Worm (Caenorhabditis elegans) whole organism, early embryonic: Measurements from ENCODE around the gene cct-8.

Experiments used
- B0310.2 ChIP-seq: sonication (generic microtip); optimal IDR thresholded peaks from 2 replicates; lab custom pipeline; 2016; ENCODE audit warnings: mild to moderate bottlenecking, missing genetic modification characterization, missing compliant biosample characterization
- aly-1 ChIP-seq: sonication (generic microtip); optimal IDR thresholded peaks from 2 replicates; lab custom pipeline; 2016; ENCODE audit warnings: missing genetic modification characterization, missing compliant biosample characterization
- ama-1 ChIP-seq: fragments of 150-350 bp; optimal IDR thresholded peaks from 2 replicates; lab custom pipeline; 2014
- ceh-13 ChIP-seq: fragments of 200-800 bp; sonication (Bioruptor generic); optimal IDR thresholded peaks from 2 replicates; lab custom pipeline; 2018; ENCODE audit warnings: mild to moderate bottlenecking, missing genetic modification characterization, missing compliant biosample characterization
- ets-7 ChIP-seq: sonication (generic microtip); optimal IDR thresholded peaks from 2 replicates; lab custom pipeline; 2016; ENCODE audit warnings: missing genotype, missing genetic modification characterization, missing compliant biosample characterization
- flt-1 ChIP-seq: fragments of 200-800 bp; sonication (Bioruptor generic); IDR thresholded peaks from 2 replicates; pipeline ENCODE4 v1.3.6; 2022; ENCODE audit warnings: missing genetic modification characterization, missing compliant biosample characterization
- hnd-1 ChIP-seq: sonication (generic microtip); optimal IDR thresholded peaks from 2 replicates; lab custom pipeline; 2016; ENCODE audit warnings: missing genetic modification characterization, missing compliant biosample characterization
- tbx-11 ChIP-seq: fragments of 200-800 bp; sonication (Bioruptor generic); IDR thresholded peaks from 2 replicates; pipeline ENCODE4 v1.3.6; 2022; ENCODE audit warnings: missing genetic modification characterization, missing compliant biosample characterization
- tra-4 ChIP-seq: sonication (generic microtip); optimal IDR thresholded peaks from 2 replicates; lab custom pipeline; 2017; ENCODE audit warnings: missing genetic modification characterization, missing compliant biosample characterization

DNA sequence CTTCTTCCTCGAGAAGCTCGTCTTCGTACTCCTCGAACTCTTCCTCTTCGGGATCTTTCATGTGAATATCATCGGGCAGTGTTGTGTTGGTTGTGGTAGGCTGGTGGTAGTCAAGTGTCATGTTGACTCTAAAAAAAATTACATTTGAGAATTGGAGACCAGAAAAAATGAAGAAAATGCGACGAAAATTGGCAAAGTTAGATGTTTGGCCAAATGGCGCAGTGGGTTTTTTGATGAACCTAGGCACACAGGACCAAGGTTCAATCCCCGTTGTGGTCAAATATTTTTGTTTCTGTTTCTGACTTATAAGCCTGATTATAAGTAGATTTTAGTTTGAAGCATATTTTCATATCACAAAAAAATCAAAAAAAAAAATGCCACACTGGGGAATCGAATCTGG lies 30.7 kb downstream of the cct-8 start:
- no peak for TF ChIP-seq ama-1 (lab: Kevin White, UChicago)
- no peak for TF ChIP-seq flt-1 (GFP tag; lab: Robert Waterston, UW)
- no peak for TF ChIP-seq aly-1 (tag; lab: Kevin White, UChicago)
- no peak for TF ChIP-seq ceh-13 (GFP tag; lab: Kevin White, UChicago)
- TF ChIP-seq tra-4 (tag; lab: Kevin White, UChicago) = no peak
- TF ChIP-seq ets-7 (tag; lab: Kevin White, UChicago) = no peak
- no peak for TF ChIP-seq hnd-1 (tag; lab: Kevin White, UChicago)
- no peak for TF ChIP-seq B0310.2 (tag; lab: Kevin White, UChicago)
- TF ChIP-seq tbx-11 (GFP tag; lab: Robert Waterston, UW) = no peak
